Fruit fly (Drosophila melanogaster) whole organism, embryonic: Measurements from ENCODE around the gene CG10477.

Source experiments
- Atf3 ChIP-seq: fragments of 200-800 bp; sonication (Bioruptor generic); optimal IDR thresholded peaks from 3 replicates; lab custom pipeline; 2016; ENCODE audit warnings: missing biosample characterization, missing genetic modification characterization
- CG1024 ChIP-seq: fragments of 200-800 bp; sonication (Bioruptor generic); IDR thresholded peaks from 2 replicates; pipeline ENCODE4 v1.3.6; 2022; ENCODE audit warnings: missing biosample characterization, missing genetic modification characterization
- CG10321 ChIP-seq: fragments of 200-800 bp; sonication (Bioruptor generic); IDR thresholded peaks from 2 replicates; pipeline ENCODE4 v1.3.6; 2022; ENCODE audit warnings: missing biosample characterization, missing genetic modification characterization
- CG10462 ChIP-seq: fragments of 200-800 bp; sonication (Bioruptor generic); optimal IDR thresholded peaks from 2 replicates; lab custom pipeline; 2016; ENCODE audit warnings: missing biosample characterization, missing genetic modification characterization
- CG13123 ChIP-seq: fragments of 200-800 bp; sonication (Bioruptor generic); optimal IDR thresholded peaks from 2 replicates; lab custom pipeline; 2016; ENCODE audit warnings: missing biosample characterization, missing genetic modification characterization
- CG13287 ChIP-seq: fragments of 200-800 bp; sonication (Bioruptor generic); IDR thresholded peaks from 2 replicates; pipeline ENCODE4 v1.3.6; 2022; ENCODE audit warnings: missing biosample characterization, missing genetic modification characterization; ENCODE audit not compliant: partially characterized antibody
- CG13424 ChIP-seq: fragments of 200-800 bp; sonication (Bioruptor generic); optimal IDR thresholded peaks from 2 replicates; lab custom pipeline; 2019; ENCODE audit warnings: missing biosample characterization, mild to moderate bottlenecking, missing genetic modification characterization, moderate library complexity
- CG14667 ChIP-seq: fragments of 200-800 bp; sonication (Bioruptor generic); IDR thresholded peaks from 2 replicates; pipeline ENCODE4 v1.3.6; 2022; ENCODE audit warnings: missing biosample characterization, missing genetic modification characterization
- CG1529 ChIP-seq: fragments of 200-800 bp; sonication (Bioruptor generic); optimal IDR thresholded peaks from 3 replicates; lab custom pipeline; 2018; ENCODE audit warnings: missing biosample characterization, missing genetic modification characterization
- CG15479 ChIP-seq: fragments of 200-800 bp; sonication (Bioruptor generic); optimal IDR thresholded peaks from 3 replicates; lab custom pipeline; 2019; ENCODE audit warnings: missing biosample characterization, mild to moderate bottlenecking, missing genetic modification characterization, moderate library complexity
- CG16863 ChIP-seq: fragments of 200-800 bp; sonication (Bioruptor generic); optimal IDR thresholded peaks from 3 replicates; lab custom pipeline; 2016; ENCODE audit warnings: missing biosample characterization, missing genetic modification characterization
- CG2678 ChIP-seq: fragments of 200-800 bp; sonication (Bioruptor generic); optimal IDR thresholded peaks from 3 replicates; lab custom pipeline; 2019; ENCODE audit warnings: missing biosample characterization, mild to moderate bottlenecking, missing genetic modification characterization, moderate library complexity
- CG2712 ChIP-seq: fragments of 200-800 bp; optimal IDR thresholded peaks from 3 replicates; lab custom pipeline; 2019; ENCODE audit warnings: missing biosample characterization, mild to moderate bottlenecking, missing genetic modification characterization, moderate library complexity
- CG30431 ChIP-seq: fragments of 200-800 bp; sonication (Bioruptor generic); optimal IDR thresholded peaks from 2 replicates; lab custom pipeline; 2017; ENCODE audit warnings: missing biosample characterization, missing genetic modification characterization
- CG31365 ChIP-seq: fragments of 200-800 bp; sonication (Bioruptor generic); optimal IDR thresholded peaks from 2 replicates; lab custom pipeline; 2018; ENCODE audit warnings: missing biosample characterization, mild to moderate bottlenecking, missing genetic modification characterization
- CG3838 ChIP-seq: fragments of 200-800 bp; sonication (Bioruptor generic); optimal IDR thresholded peaks from 3 replicates; lab custom pipeline; 2016; ENCODE audit warnings: missing biosample characterization, missing genetic modification characterization
- CG3847 ChIP-seq: fragments of 200-800 bp; sonication (Bioruptor generic); IDR thresholded peaks from 2 replicates; pipeline ENCODE4 v1.3.6; 2022; ENCODE audit warnings: missing biosample characterization, missing genetic modification characterization
- CG4707 ChIP-seq: fragments of 200-800 bp; sonication (Bioruptor generic); optimal IDR thresholded peaks from 2 replicates; lab custom pipeline; 2018; ENCODE audit warnings: missing biosample characterization, mild to moderate bottlenecking, missing genetic modification characterization, moderate library complexity
- CG4730 ChIP-seq: fragments of 200-800 bp; sonication (Bioruptor generic); IDR thresholded peaks from 2 replicates; pipeline ENCODE4 v1.3.6; 2022; ENCODE audit warnings: missing biosample characterization, missing genetic modification characterization
- CG7963 ChIP-seq: fragments of 200-800 bp; sonication (Bioruptor generic); IDR thresholded peaks from 3 replicates; pipeline ENCODE4 v1.3.6; 2022; ENCODE audit warnings: missing biosample characterization, missing genetic modification characterization; ENCODE audit not compliant: partially characterized antibody
- CG8089 ChIP-seq: fragments of 200-800 bp; sonication (Bioruptor generic); optimal IDR thresholded peaks from 3 replicates; lab custom pipeline; 2016; ENCODE audit warnings: missing biosample characterization, missing genetic modification characterization
- CG8388 ChIP-seq: fragments of 200-800 bp; sonication (Bioruptor generic); optimal IDR thresholded peaks from 2 replicates; lab custom pipeline; 2019; ENCODE audit warnings: missing biosample characterization, mild to moderate bottlenecking, missing genetic modification characterization, moderate library complexity
- CG9876 ChIP-seq: fragments of 200-800 bp; sonication (Bioruptor generic); optimal IDR thresholded peaks from 2 replicates; lab custom pipeline; 2016; ENCODE audit warnings: missing biosample characterization, missing genetic modification characterization
- E2f2 ChIP-seq: fragments of 200-800 bp; sonication (Bioruptor generic); IDR thresholded peaks from 2 replicates; pipeline ENCODE4 v1.3.6; 2022; ENCODE audit warnings: missing biosample characterization, missing genetic modification characterization
- Gsc ChIP-seq: fragments of 200-800 bp; sonication (Bioruptor generic); IDR thresholded peaks from 2 replicates; pipeline ENCODE4 v1.3.6; 2022; ENCODE audit warnings: missing biosample characterization, missing genetic modification characterization
- Hr51 ChIP-seq, 2 experiments: fragments of 200-800 bp; sonication (Bioruptor generic); optimal IDR thresholded peaks; 2 replicates in 1 of 2; 3 replicates in 1 of 2; lab custom pipeline; 2016 to 2018; ENCODE audit warnings: missing biosample characterization in 2 of 2, missing genetic modification characterization in 2 of 2, mild to moderate bottlenecking in 1 of 2, moderate library complexity in 1 of 2
- Kr ChIP-seq: fragments of 200-800 bp; sonication (Bioruptor generic); optimal IDR thresholded peaks from 2 replicates; lab custom pipeline; 2017; ENCODE audit warnings: missing biosample characterization, mild to moderate bottlenecking, missing genetic modification characterization
- Mes4 ChIP-seq: fragments of 200-800 bp; sonication (Bioruptor generic); optimal IDR thresholded peaks from 2 replicates; lab custom pipeline; 2016; ENCODE audit warnings: missing biosample characterization, missing genetic modification characterization
- NC2β ChIP-seq: fragments of 200-800 bp; sonication (Bioruptor generic); optimal IDR thresholded peaks from 2 replicates; lab custom pipeline; 2016; ENCODE audit warnings: missing biosample characterization, missing genetic modification characterization
- Oli ChIP-seq: fragments of 200-800 bp; sonication (Bioruptor generic); optimal IDR thresholded peaks from 2 replicates; lab custom pipeline; 2018; ENCODE audit warnings: missing biosample characterization, mild to moderate bottlenecking, missing genetic modification characterization, moderate library complexity
- ab ChIP-seq: fragments of 200-800 bp; sonication (Bioruptor generic); optimal IDR thresholded peaks from 2 replicates; lab custom pipeline; 2016; ENCODE audit warnings: missing biosample characterization, missing genetic modification characterization
- amos ChIP-seq: fragments of 200-800 bp; sonication (Bioruptor generic); IDR thresholded peaks from 2 replicates; pipeline ENCODE4 v1.3.6; 2022; ENCODE audit warnings: missing biosample characterization, missing genetic modification characterization; ENCODE audit not compliant: partially characterized antibody
- bcd ChIP-seq: fragments of 200-800 bp; sonication (Bioruptor generic); optimal IDR thresholded peaks from 2 replicates; lab custom pipeline; 2017; ENCODE audit warnings: missing biosample characterization, mild to moderate bottlenecking, missing genetic modification characterization
- crp ChIP-seq, 2 experiments: fragments of 200-800 bp; sonication (Bioruptor generic); optimal IDR thresholded peaks; 2 replicates in 1 of 2; 3 replicates in 1 of 2; lab custom pipeline; 2017; ENCODE audit warnings: missing biosample characterization in 2 of 2, missing genetic modification characterization in 2 of 2, mild to moderate bottlenecking in 1 of 2, moderate library complexity in 1 of 2
- dmrt11E ChIP-seq: fragments of 200-800 bp; sonication (Bioruptor generic); optimal IDR thresholded peaks from 3 replicates; lab custom pipeline; 2018; ENCODE audit warnings: missing biosample characterization, mild to moderate bottlenecking, missing genetic modification characterization, moderate library complexity
- exex ChIP-seq: fragments of 200-800 bp; sonication (Bioruptor generic); optimal IDR thresholded peaks from 4 replicates; lab custom pipeline; 2018; ENCODE audit warnings: missing biosample characterization, mild to moderate bottlenecking, missing genetic modification characterization, moderate library complexity
- ftz-f1 ChIP-seq: fragments of 200-800 bp; sonication (Bioruptor generic); optimal IDR thresholded peaks from 2 replicates; lab custom pipeline; 2016; ENCODE audit warnings: missing biosample characterization, missing genetic modification characterization
- insv ChIP-seq, 2 experiments: fragments of 200-800 bp; sonication (Bioruptor generic); optimal IDR thresholded peaks; 3 replicates each; lab custom pipeline; 2016 to 2018; ENCODE audit warnings: missing biosample characterization in 2 of 2, missing genetic modification characterization in 2 of 2
- inv ChIP-seq: fragments of 200-800 bp; sonication (Bioruptor generic); IDR thresholded peaks from 2 replicates; pipeline ENCODE4 v1.3.6; 2022; ENCODE audit warnings: missing biosample characterization, missing genetic modification characterization; ENCODE audit not compliant: partially characterized antibody
- pan ChIP-seq, 4 experiments: fragments of >200 bp in 3 of 4; fragments of 200-800 bp in 1 of 4; sonication (Bioruptor generic) in 1 of 4; optimal IDR thresholded peaks in 3 of 4; IDR thresholded peaks in 1 of 4; 2 replicates each; pipeline versions ENCODE4 v1.3.6 to Lab custom; 2017 to 2022; ENCODE audit warnings: missing biosample characterization in 2 of 4, missing genetic modification characterization in 2 of 4, mixed read lengths in 1 of 4
- pfk ChIP-seq: fragments of 200-800 bp; sonication (Bioruptor generic); optimal IDR thresholded peaks from 2 replicates; lab custom pipeline; 2018; ENCODE audit warnings: missing biosample characterization, mild to moderate bottlenecking, missing genetic modification characterization, moderate library complexity
- run ChIP-seq: fragments of 200-800 bp; sonication (Bioruptor generic); optimal IDR thresholded peaks from 3 replicates; lab custom pipeline; 2018; ENCODE audit warnings: missing biosample characterization, mild to moderate bottlenecking, missing genetic modification characterization
- sc ChIP-seq, 3 experiments: fragments of >200 bp in 2 of 3; fragments of 200-800 bp in 1 of 3; sonication (Bioruptor generic) in 1 of 3; optimal IDR thresholded peaks; 2 replicates in 2 of 3; 3 replicates in 1 of 3; lab custom pipeline; 2017; ENCODE audit warnings: mild to moderate bottlenecking in 1 of 3, missing biosample characterization in 1 of 3, missing genetic modification characterization in 1 of 3, missing genetic modification reagents in 1 of 3
- seq ChIP-seq: fragments of 200-800 bp; sonication (Bioruptor generic); IDR thresholded peaks from 2 replicates; pipeline ENCODE4 v1.3.6; 2022; ENCODE audit warnings: missing biosample characterization, missing genetic modification characterization
- sim ChIP-seq: fragments of 200-800 bp; sonication (Bioruptor generic); IDR thresholded peaks from 2 replicates; pipeline ENCODE4 v1.3.6; 2022; ENCODE audit warnings: missing biosample characterization, missing genetic modification characterization
- sisA ChIP-seq: fragments of 200-800 bp; sonication (Bioruptor generic); IDR thresholded peaks from 2 replicates; pipeline ENCODE4 v1.3.6; 2022; ENCODE audit warnings: missing biosample characterization, missing genetic modification characterization
- so ChIP-seq: fragments of 200-800 bp; sonication (Bioruptor generic); IDR thresholded peaks from 3 replicates; pipeline ENCODE4 v1.3.6; 2022; ENCODE audit warnings: missing biosample characterization, missing genetic modification characterization
- toy ChIP-seq: fragments of 200-800 bp; sonication (Bioruptor generic); IDR thresholded peaks from 2 replicates; pipeline ENCODE4 v1.3.6; 2022; ENCODE audit warnings: missing biosample characterization, missing genetic modification characterization
- usp ChIP-seq: fragments of >200 bp; optimal IDR thresholded peaks from 2 replicates; lab custom pipeline; 2017; ENCODE audit warnings: missing biosample characterization, missing genetic modification characterization
- zen2 ChIP-seq: fragments of 200-800 bp; sonication (Bioruptor generic); IDR thresholded peaks from 3 replicates; pipeline ENCODE4 v1.3.6; 2022; ENCODE audit warnings: missing biosample characterization, missing genetic modification characterization; ENCODE audit not compliant: partially characterized antibody

The CG10477 gene

dm6 chr3L:6054803-6055202, 20.4 kb upstream of the CG10477 start, which contains the start of gene tant (continued):
- TF ChIP-seq zen2 (GFP tag; lab: Robert Waterston, UW) = peak; percentile 70; the same call in 1 of the 3 replicates
- no peak for TF ChIP-seq CG8089 (GFP tag; lab: Kevin White, UChicago)
- TF ChIP-seq exex (tag; lab: Kevin White, UChicago) = no peak
- TF ChIP-seq Kr (GFP tag; lab: Kevin White, UChicago) = no peak
- TF ChIP-seq Mes4 = no peak
- no peak for TF ChIP-seq CG10462 (GFP tag; lab: Kevin White, UChicago)
- TF ChIP-seq Hr51 (GFP tag; optimal IDR thresholded peaks at IDR 0.05; lab: Kevin White, UChicago) = no peak
- peak in 1 of 2 experiments; percentile 41 for TF ChIP-seq crp (GFP tag; optimal IDR thresholded peaks at IDR 0.05; lab: Kevin White, UChicago)
- no peak for TF ChIP-seq pfk (GFP tag; lab: Kevin White, UChicago)
- TF ChIP-seq Atf3 = no peak
- no peak for TF ChIP-seq CG16863 (GFP tag; lab: Kevin White, UChicago)
- TF ChIP-seq toy (GFP tag; lab: Robert Waterston, UW) = no peak
- no peak for TF ChIP-seq pan (optimal IDR thresholded peaks at IDR 0.05; lab: Kevin White, UChicago)
- TF ChIP-seq pan (GFP tag; optimal IDR thresholded peaks at IDR 0.05 in 1 of 2, IDR thresholded peaks at IDR 0.05 in 1 of 2) = no peak
- TF ChIP-seq CG2712 (tag; lab: Kevin White, UChicago) = peak; percentile 22
- TF ChIP-seq bcd (GFP tag; lab: Kevin White, UChicago) = peak; percentile 8
- TF ChIP-seq ab (GFP tag; lab: Kevin White, UChicago) = no peak
- TF ChIP-seq CG2678 = no peak
- no peak for TF ChIP-seq CG10321 (GFP tag; lab: Robert Waterston, UW)
- no peak for TF ChIP-seq Gsc (GFP tag; lab: Robert Waterston, UW)
- TF ChIP-seq CG30431 (GFP tag; lab: Kevin White, UChicago) = no peak
- TF ChIP-seq CG7963 (GFP tag; lab: Robert Waterston, UW) = peak; percentile 72
- peak; percentile 92 for TF ChIP-seq CG13287
- no peak for TF ChIP-seq dmrt11E
- peak; percentile 84 for TF ChIP-seq E2f2 (GFP tag; lab: Robert Waterston, UW)
- no peak for TF ChIP-seq run (tag; lab: Kevin White, UChicago)
- no peak for TF ChIP-seq CG3847 (GFP tag; lab: Robert Waterston, UW)
- no peak for TF ChIP-seq CG13424
- TF ChIP-seq CG1024 = no peak
- TF ChIP-seq insv (GFP tag; optimal IDR thresholded peaks at IDR 0.05; lab: Kevin White, UChicago) = no peak
- TF ChIP-seq amos (GFP tag; lab: Robert Waterston, UW) = peak; percentile 92
- TF ChIP-seq CG9876 = peak; percentile 36
- no peak for TF ChIP-seq CG4730 (GFP tag; lab: Robert Waterston, UW)
- TF ChIP-seq CG31365 (tag; lab: Kevin White, UChicago) = peak; percentile 95
- no peak for TF ChIP-seq CG1529
- no peak for TF ChIP-seq CG14667 (GFP tag; lab: Robert Waterston, UW)
- TF ChIP-seq so (GFP tag; lab: Robert Waterston, UW) = no peak
- TF ChIP-seq sim = no peak
- no peak for TF ChIP-seq CG3838 (GFP tag; lab: Kevin White, UChicago)
- no peak for TF ChIP-seq CG15479
- TF ChIP-seq seq (GFP tag; lab: Robert Waterston, UW) = no peak
- no peak for TF ChIP-seq sc (optimal IDR thresholded peaks at IDR 0.05; lab: Kevin White, UChicago)
- no peak for TF ChIP-seq sc (GFP tag; optimal IDR thresholded peaks at IDR 0.05; lab: Kevin White, UChicago)
- TF ChIP-seq inv = peak; percentile 92
- no peak for TF ChIP-seq CG8388 (GFP tag; lab: Kevin White, UChicago)
- no peak for TF ChIP-seq sisA (GFP tag; lab: Robert Waterston, UW)
- TF ChIP-seq ftz-f1 (GFP tag; lab: Kevin White, UChicago) = no peak
- TF ChIP-seq NC2β (GFP tag; lab: Kevin White, UChicago) = no peak
- no peak for TF ChIP-seq Oli (tag; lab: Kevin White, UChicago)
- TF ChIP-seq CG13123 (GFP tag; lab: Kevin White, UChicago) = no peak
- no peak for TF ChIP-seq usp (GFP tag; lab: Kevin White, UChicago)
- no peak for TF ChIP-seq CG4707 (GFP tag; lab: Kevin White, UChicago)
